Fruit fly (Drosophila melanogaster): ENCODE results near the gene Syn.

dm6 chr3R:10150555-10150954 lies 39.9 kb upstream of the Syn start:
- no peak for TF ChIP-seq fru (GFP tag; optimal IDR thresholded peaks at IDR 0.05)
- no peak for TF ChIP-seq CG9705 (GFP tag; optimal IDR thresholded peaks at IDR 0.05)
- no peak for TF ChIP-seq Abd-B (GFP tag; optimal IDR thresholded peaks at IDR 0.05)
- TF ChIP-seq GATAd (GFP tag; optimal IDR thresholded peaks at IDR 0.05): no peak
- no peak for TF ChIP-seq psq (GFP tag; optimal IDR thresholded peaks at IDR 0.05)
- no peak for TF ChIP-seq jim (GFP tag; optimal IDR thresholded peaks at IDR 0.05)
- no peak for TF ChIP-seq ey (GFP tag; optimal IDR thresholded peaks at IDR 0.05)
- no peak for TF ChIP-seq dl (GFP tag; optimal IDR thresholded peaks at IDR 0.05; ENCODE audit: insufficient read depth in 1 of 2, partially characterized antibody in 2 of 2)
- TF ChIP-seq brk (GFP tag; optimal IDR thresholded peaks at IDR 0.05): no peak
- TF ChIP-seq br (GFP tag; optimal IDR thresholded peaks at IDR 0.05): no peak
- TF ChIP-seq Hnf4 (GFP tag; optimal IDR thresholded peaks at IDR 0.05): no peak
- TF ChIP-seq Hr83 (GFP tag; optimal IDR thresholded peaks at IDR 0.05; ENCODE audit: poor library complexity, severe bottlenecking): no peak
